Worm (Caenorhabditis elegans): ENCODE data around the gene afmd-1.

The afmd-1 gene

ce11 chrIV:7230198-7230597 is 13.8 kb upstream of the afmd-1 start, which contains the start of gene cap-1 (continued):
- no peak for TF ChIP-seq ces-1 (GFP tag; optimal IDR thresholded peaks at IDR 0.05)
- TF ChIP-seq alr-1 (tag; optimal IDR thresholded peaks at IDR 0.05; ENCODE audit: borderline replicate concordance): no peak
- peak; percentile 54 to 78 for TF ChIP-seq lin-35 (GFP tag; optimal IDR thresholded peaks at IDR 0.05)
- TF ChIP-seq unc-86 (tag; optimal IDR thresholded peaks at IDR 0.05): peak; percentile 25
- TF ChIP-seq lsy-2 (tag; optimal IDR thresholded peaks at IDR 0.05): peak; percentile 57 to 87
- TF ChIP-seq sptf-1 (tag; optimal IDR thresholded peaks at IDR 0.05): no peak
- TF ChIP-seq lin-39 (tag; optimal IDR thresholded peaks at IDR 0.05): no peak
- no peak for TF ChIP-seq mab-9 (GFP tag; IDR thresholded peaks at IDR 0.05)
- peak; percentile 13 for TF ChIP-seq nhr-237 (tag; optimal IDR thresholded peaks at IDR 0.05)
- peak; percentile 87 for TF ChIP-seq lin-14 (GFP tag; optimal IDR thresholded peaks at IDR 0.05)

ce11 chrIV:7230935-7231334 is 13.1 kb upstream of the afmd-1 start, which contains the start of gene D2024.4:
Gene D2024.4, plus strand, starts transcription at chrIV:7231235.
- TF ChIP-seq alr-1 (tag; optimal IDR thresholded peaks at IDR 0.05; ENCODE audit: borderline replicate concordance) (no peak), lin-35 (GFP tag; optimal IDR thresholded peaks at IDR 0.05) (no peak), efl-1 (optimal IDR thresholded peaks at IDR 0.05) (no peak), efl-1 (GFP tag; optimal IDR thresholded peaks at IDR 0.05 in 1 of 2) (peak in 1 of 2 experiments; percentile 61), unc-98 (GFP tag; IDR thresholded peaks at IDR 0.05) (no peak)

ce11 chrIV:7233566-7234014 is 10.4 kb upstream of the afmd-1 start:
- TF ChIP-seq aha-1 (tag; optimal IDR thresholded peaks at IDR 0.05) (no peak), hlh-4 (tag; optimal IDR thresholded peaks at IDR 0.05) (no peak), nhr-19 (GFP tag; conservative IDR thresholded peaks at IDR 0.05) (no peak), lin-15B (tag; optimal IDR thresholded peaks at IDR 0.05) (no peak), fkh-10 (GFP tag; optimal IDR thresholded peaks at IDR 0.05) (no peak), nhr-12 (tag; optimal IDR thresholded peaks at IDR 0.05) (no peak), ceh-88 (GFP tag; IDR thresholded peaks at IDR 0.05) (no peak), nhr-11 (tag; optimal IDR thresholded peaks at IDR 0.05) (no peak), C04F5.9 (tag; optimal IDR thresholded peaks at IDR 0.05) (no peak), ces-1 (GFP tag; optimal IDR thresholded peaks at IDR 0.05) (no peak), sup-37 (GFP tag; optimal IDR thresholded peaks at IDR 0.05) (no peak), jun-1 (tag; optimal IDR thresholded peaks at IDR 0.05) (no peak), unc-98 (GFP tag; IDR thresholded peaks at IDR 0.05) (no peak), skn-1 (tag; optimal IDR thresholded peaks at IDR 0.05) (no peak), ets-5 (GFP tag; IDR thresholded peaks at IDR 0.05) (no peak), ztf-11 (tag; optimal IDR thresholded peaks at IDR 0.05) (no peak), lsy-2 (tag; optimal IDR thresholded peaks at IDR 0.05) (peak in 1 of 2 experiments; percentile 15), irx-1 (tag; optimal IDR thresholded peaks at IDR 0.05) (no peak), pag-3 (tag; optimal IDR thresholded peaks at IDR 0.05; ENCODE audit: borderline replicate concordance, insufficient read depth) (peak; percentile 57), tlp-1 (tag; optimal IDR thresholded peaks at IDR 0.05) (no peak), rnt-1 (tag; optimal IDR thresholded peaks at IDR 0.05) (peak; percentile 28), lin-35 (GFP tag; optimal IDR thresholded peaks at IDR 0.05) (no peak), zag-1 (tag; optimal IDR thresholded peaks at IDR 0.05) (no peak), zip-4 (GFP tag; optimal IDR thresholded peaks at IDR 0.05) (no peak), pax-3 (tag; optimal IDR thresholded peaks at IDR 0.05) (no peak), hlh-17 (GFP tag; optimal IDR thresholded peaks at IDR 0.05; ENCODE audit: borderline replicate concordance) (no peak), unc-30 (tag; optimal IDR thresholded peaks at IDR 0.05) (no peak), C16A3.4 (tag; optimal IDR thresholded peaks at IDR 0.05) (no peak), lir-3 (tag; optimal IDR thresholded peaks at IDR 0.05; ENCODE audit: poor library complexity) (no peak), lin-14 (GFP tag; optimal IDR thresholded peaks at IDR 0.05) (peak; percentile 59), sox-4 (tag; optimal IDR thresholded peaks at IDR 0.05) (no peak), egl-27 (tag; optimal IDR thresholded peaks at IDR 0.05) (no peak), egl-13 (tag; optimal IDR thresholded peaks at IDR 0.05) (no peak), mef-2 (tag; optimal IDR thresholded peaks at IDR 0.05) (no peak), nhr-84 (tag; optimal IDR thresholded peaks at IDR 0.05) (no peak), ama-1 (optimal IDR thresholded peaks at IDR 0.05) (no peak), nhr-71 (tag; optimal IDR thresholded peaks at IDR 0.05) (peak; percentile 32), nhr-47 (tag; optimal IDR thresholded peaks at IDR 0.05) (no peak), nhr-237 (tag; optimal IDR thresholded peaks at IDR 0.05) (no peak), blmp-1 (tag; optimal IDR thresholded peaks at IDR 0.05) (peak; percentile 81), nhr-85 (tag) (peak; percentile 68), xbp-1 (tag; optimal IDR thresholded peaks at IDR 0.05) (no peak)
